Worm (Caenorhabditis elegans): Measurements from ENCODE around the gene spp-29.

Gene spp-29

ce11 chrV:17662260-17662659, 34.4 kb downstream of the spp-29 start:
- TF ChIP-seq dmd-6 (GFP tag; IDR thresholded peaks at IDR 0.05) (peak; percentile 86), lim-7 (GFP tag; IDR thresholded peaks at IDR 0.05) (no peak), ceh-32 (tag; optimal IDR thresholded peaks at IDR 0.05; ENCODE audit: poor library complexity) (no peak), daf-16 (GFP tag; optimal IDR thresholded peaks at IDR 0.05) (no peak), daf-16 (tag; optimal IDR thresholded peaks at IDR 0.05) (peak; percentile 92), unc-130 (GFP tag; optimal IDR thresholded peaks at IDR 0.05) (no peak), tra-1 (GFP tag; IDR thresholded peaks at IDR 0.05) (0 out of 2 replicates have a peak, but pooled peaks have one; percentile 34), aha-1 (tag) (peak; percentile 40), nhr-28 (tag; optimal IDR thresholded peaks at IDR 0.05) (peak; percentile 58), hlh-11 (tag; optimal IDR thresholded peaks at IDR 0.05) (peak; percentile 57), php-3 (GFP tag; IDR thresholded peaks at IDR 0.05) (peak; percentile 65; the same call in 1 of the 2 replicates), pqm-1 (tag; optimal IDR thresholded peaks at IDR 0.05) (peak; percentile 82)

ce11 chrV:17660003-17660402, 36.6 kb downstream of the spp-29 start, which contains the start of gene dgat-2:
Gene dgat-2 (plus strand): TSS chrV:17660303.
- TF ChIP-seq T26A8.4 (GFP tag; IDR thresholded peaks at IDR 0.05) (no peak), ZK546.5 (tag; optimal IDR thresholded peaks at IDR 0.05) (no peak), madf-5 (GFP tag; IDR thresholded peaks at IDR 0.05) (no peak), nhr-28 (tag; optimal IDR thresholded peaks at IDR 0.05) (no peak), sdz-12 (GFP tag; optimal IDR thresholded peaks at IDR 0.05) (no peak), set-16 (GFP tag; IDR thresholded peaks at IDR 0.05) (peak; percentile 66), aha-1 (tag) (peak; percentile 19), rbr-2 (tag; optimal IDR thresholded peaks at IDR 0.05) (no peak), ztf-7 (tag; optimal IDR thresholded peaks at IDR 0.05) (no peak), R02D3.7 (tag; optimal IDR thresholded peaks at IDR 0.05) (no peak), attf-4 (tag; optimal IDR thresholded peaks at IDR 0.05) (no peak), ceh-82 (tag; optimal IDR thresholded peaks at IDR 0.05) (no peak), tag-97 (GFP tag; IDR thresholded peaks at IDR 0.05) (no peak)

ce11 chrV:17659228-17659627, 37.4 kb downstream of the spp-29 start, which contains the start of gene fbxa-108:
Gene fbxa-108 (minus strand): TSS chrV:17659385.
- TF ChIP-seq aly-2 (tag; optimal IDR thresholded peaks at IDR 0.05), result no peak
- TF ChIP-seq mxl-3 (GFP tag; optimal IDR thresholded peaks at IDR 0.05), result peak; percentile 21
- TF ChIP-seq dmd-9 (GFP tag; IDR thresholded peaks at IDR 0.05), result no peak
- TF ChIP-seq fos-1 (tag; optimal IDR thresholded peaks at IDR 0.05), result no peak
- peak; percentile 7 to 45 for TF ChIP-seq hif-1 (tag; optimal IDR thresholded peaks at IDR 0.05)
- TF ChIP-seq madf-9 (GFP tag; conservative IDR thresholded peaks at IDR 0.05), result no peak
- TF ChIP-seq duxl-1 (tag; optimal IDR thresholded peaks at IDR 0.05; ENCODE audit: poor library complexity), result no peak
- peak; percentile 78 for TF ChIP-seq nhr-102 (tag; optimal IDR thresholded peaks at IDR 0.05)
- TF ChIP-seq saeg-2 (GFP tag; IDR thresholded peaks at IDR 0.05), result no peak
- no peak for TF ChIP-seq F10B5.3 (tag; optimal IDR thresholded peaks at IDR 0.05)
- no peak; the same call in 1 of the 2 replicates for TF ChIP-seq pha-4 (GFP tag; IDR thresholded peaks at IDR 0.05)
- no peak for TF ChIP-seq pha-4 (tag; optimal IDR thresholded peaks at IDR 0.05)
- TF ChIP-seq Y48G9A.11 (GFP tag; IDR thresholded peaks at IDR 0.05), result no peak
- TF ChIP-seq F26F4.8 (GFP tag; conservative IDR thresholded peaks at IDR 0.05), result no peak
- no peak for TF ChIP-seq egl-27 (tag; optimal IDR thresholded peaks at IDR 0.05)
- no peak for TF ChIP-seq ceh-20 (GFP tag; IDR thresholded peaks at IDR 0.05)
- TF ChIP-seq mep-1 (tag; optimal IDR thresholded peaks at IDR 0.05), result peak; percentile 56
- TF ChIP-seq ztf-11 (tag; optimal IDR thresholded peaks at IDR 0.05), result no peak
- peak; percentile 75 for TF ChIP-seq lin-1 (GFP tag; IDR thresholded peaks at IDR 0.05)
- TF ChIP-seq ceh-82 (tag; optimal IDR thresholded peaks at IDR 0.05), result no peak
- TF ChIP-seq egl-43 (GFP tag; IDR thresholded peaks at IDR 0.05), result no peak
- no peak for TF ChIP-seq unc-62 (GFP tag; optimal IDR thresholded peaks at IDR 0.05 in 1 of 2)
- TF ChIP-seq unc-62 (tag; optimal IDR thresholded peaks at IDR 0.05), result no peak
- peak; percentile 43 for TF ChIP-seq mes-2 (tag; optimal IDR thresholded peaks at IDR 0.05; ENCODE audit: poor library complexity, severe bottlenecking)
- peak in 1 of 2 experiments; percentile 32 for TF ChIP-seq mdl-1 (tag; optimal IDR thresholded peaks at IDR 0.05)
- TF ChIP-seq zag-1 (tag; optimal IDR thresholded peaks at IDR 0.05), result no peak
- no peak for TF ChIP-seq ctbp-1 (GFP tag; IDR thresholded peaks at IDR 0.05)
- no peak for TF ChIP-seq madf-5 (GFP tag; IDR thresholded peaks at IDR 0.05)
- TF ChIP-seq hlh-11 (tag; optimal IDR thresholded peaks at IDR 0.05), result peak; percentile 89
- no peak for TF ChIP-seq unc-130 (GFP tag; optimal IDR thresholded peaks at IDR 0.05)
- TF ChIP-seq daf-8 (GFP tag; IDR thresholded peaks at IDR 0.05), result no peak
- peak; percentile 94 for TF ChIP-seq aha-1 (tag)

All from whole organism, L4 larva.